Worm (Caenorhabditis elegans): ENCODE data around the gene C29A12.6.

The C29A12.6 gene

ce11 chrV:10867586-10867985 is 20.6 kb downstream of the C29A12.6 start:
- TF ChIP-seq dao-5 (tag; optimal IDR thresholded peaks at IDR 0.05) (no peak), W03F9.2 (tag; optimal IDR thresholded peaks at IDR 0.05) (no peak), him-1 (tag; optimal IDR thresholded peaks at IDR 0.05) (no peak)

ce11 chrV:10870050-10870449 is 23.1 kb downstream of the C29A12.6 start:
- TF ChIP-seq W03F9.2 (tag; optimal IDR thresholded peaks at IDR 0.05) (no peak), him-1 (tag; optimal IDR thresholded peaks at IDR 0.05) (no peak), dao-5 (tag; optimal IDR thresholded peaks at IDR 0.05) (no peak)

DNA sequence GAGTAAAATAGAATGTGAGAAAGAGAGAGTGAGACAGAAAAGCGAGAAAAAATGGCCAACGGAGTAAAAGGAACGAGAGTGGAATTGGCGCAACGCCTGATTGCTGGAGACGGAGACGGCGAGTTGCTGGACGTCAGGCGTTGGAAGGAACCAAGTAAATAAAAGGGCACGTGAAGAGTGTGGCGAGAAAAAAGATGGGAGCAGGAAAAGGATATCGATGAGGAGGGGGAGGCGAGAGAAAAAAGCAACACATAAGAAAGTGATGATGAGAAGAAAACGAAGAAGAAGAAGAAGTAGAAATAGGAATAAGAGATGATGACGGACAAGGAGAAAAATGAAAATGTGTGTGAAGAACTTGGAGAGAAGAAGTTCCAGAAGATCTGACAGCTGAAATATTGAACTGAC is 24.5 kb downstream of the C29A12.6 start:
- TF ChIP-seq him-1 (tag; optimal IDR thresholded peaks at IDR 0.05) (peak; percentile 88), W03F9.2 (tag; optimal IDR thresholded peaks at IDR 0.05) (peak; percentile 25), dao-5 (tag; optimal IDR thresholded peaks at IDR 0.05) (no peak)

DNA sequence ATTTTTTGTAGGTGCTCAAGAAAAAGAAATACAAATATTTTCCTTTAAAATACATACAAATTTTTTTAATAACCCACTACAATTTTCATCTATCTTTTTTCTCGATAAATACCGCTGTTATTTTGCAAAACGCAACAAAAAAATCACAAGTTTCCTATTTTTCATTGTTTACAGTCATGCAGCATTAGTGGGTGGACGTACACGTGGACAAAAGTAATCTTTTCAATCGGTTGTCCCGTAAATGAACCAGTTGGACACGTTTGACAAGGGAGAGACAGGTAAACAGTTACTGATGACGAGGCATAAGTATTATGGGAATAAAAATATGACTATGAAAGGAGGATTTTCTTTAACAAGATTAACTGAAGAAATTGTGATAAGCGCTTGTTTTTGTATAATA is 26.2 kb downstream of the C29A12.6 start:
- no peak for TF ChIP-seq dao-5 (tag; optimal IDR thresholded peaks at IDR 0.05)
- no peak for TF ChIP-seq W03F9.2 (tag; optimal IDR thresholded peaks at IDR 0.05)
- no peak for TF ChIP-seq him-1 (tag; optimal IDR thresholded peaks at IDR 0.05)

ce11 chrV:10874938-10875599 is 28.1 kb downstream of the C29A12.6 start:
- TF ChIP-seq W03F9.2 (tag; optimal IDR thresholded peaks at IDR 0.05): no peak

ce11 chrV:10876512-10876911 is 29.5 kb downstream of the C29A12.6 start:
- TF ChIP-seq dao-5 (tag; optimal IDR thresholded peaks at IDR 0.05) (no peak), W03F9.2 (tag; optimal IDR thresholded peaks at IDR 0.05) (no peak), him-1 (tag; optimal IDR thresholded peaks at IDR 0.05) (no peak)

ce11 chrV:10877808-10878600 is 31.0 kb downstream of the C29A12.6 start:
- TF ChIP-seq dao-5 (tag; optimal IDR thresholded peaks at IDR 0.05) (no peak), W03F9.2 (tag; optimal IDR thresholded peaks at IDR 0.05) (no peak), him-1 (tag; optimal IDR thresholded peaks at IDR 0.05) (no peak)

DNA sequence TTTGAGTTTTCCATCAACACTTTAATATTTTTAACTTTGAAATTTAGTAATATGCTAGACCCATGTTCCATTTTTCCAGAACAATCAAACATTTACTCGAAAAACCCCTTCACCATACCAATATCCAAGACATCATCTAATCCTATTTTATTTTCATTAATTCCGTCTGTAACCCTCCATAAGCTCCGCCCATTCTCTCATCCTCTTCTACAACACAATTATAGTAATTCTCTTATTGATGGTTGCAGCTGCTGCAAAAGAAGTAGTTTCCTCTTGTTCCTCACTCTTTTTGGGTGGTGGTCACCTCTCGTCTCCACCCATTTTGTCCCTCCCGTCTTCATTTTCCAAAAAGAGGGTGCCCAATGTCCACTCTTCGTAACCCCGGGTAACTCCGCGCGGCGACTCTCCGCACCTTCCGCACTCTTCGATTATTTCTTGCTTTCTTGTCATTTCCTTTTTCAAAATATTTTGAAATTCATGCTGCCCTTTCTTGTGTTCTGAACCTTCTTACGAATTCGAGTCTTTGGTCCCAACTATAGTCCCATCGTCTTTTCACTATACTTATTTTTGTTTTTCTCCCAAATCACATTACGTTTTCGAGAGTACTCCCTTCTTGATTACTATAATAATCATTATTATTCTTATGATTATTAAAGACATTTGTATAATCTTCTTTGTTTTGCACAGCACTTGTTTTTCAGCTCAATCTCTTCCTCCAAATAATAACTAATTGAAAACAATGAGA is 33.3 kb downstream of the C29A12.6 start, which contains the start of gene F32D8.1:
Gene F32D8.1, plus strand, starts transcription at position 695 of the 745 bp plus-strand sequence.
- no peak for TF ChIP-seq him-1 (tag; optimal IDR thresholded peaks at IDR 0.05)
- TF ChIP-seq dao-5 (tag; optimal IDR thresholded peaks at IDR 0.05): no peak
- no peak for TF ChIP-seq W03F9.2 (tag; optimal IDR thresholded peaks at IDR 0.05)

ce11 chrV:10883478-10883877 is 36.5 kb downstream of the C29A12.6 start, which contains the start of gene F32D8.2:
F32D8.2 (plus strand) TSS chrV:10883778.
- TF ChIP-seq W03F9.2 (tag; optimal IDR thresholded peaks at IDR 0.05) (no peak), him-1 (tag; optimal IDR thresholded peaks at IDR 0.05) (no peak), dao-5 (tag; optimal IDR thresholded peaks at IDR 0.05) (no peak)

ce11 chrV:10886405-10886887 is 39.5 kb downstream of the C29A12.6 start, which contains the start of gene F32D8.3:
F32D8.3 (plus strand) TSS chrV:10886837.
- TF ChIP-seq him-1 (tag; optimal IDR thresholded peaks at IDR 0.05): no peak
- TF ChIP-seq W03F9.2 (tag; optimal IDR thresholded peaks at IDR 0.05): no peak
- no peak for TF ChIP-seq dao-5 (tag; optimal IDR thresholded peaks at IDR 0.05)

DNA sequence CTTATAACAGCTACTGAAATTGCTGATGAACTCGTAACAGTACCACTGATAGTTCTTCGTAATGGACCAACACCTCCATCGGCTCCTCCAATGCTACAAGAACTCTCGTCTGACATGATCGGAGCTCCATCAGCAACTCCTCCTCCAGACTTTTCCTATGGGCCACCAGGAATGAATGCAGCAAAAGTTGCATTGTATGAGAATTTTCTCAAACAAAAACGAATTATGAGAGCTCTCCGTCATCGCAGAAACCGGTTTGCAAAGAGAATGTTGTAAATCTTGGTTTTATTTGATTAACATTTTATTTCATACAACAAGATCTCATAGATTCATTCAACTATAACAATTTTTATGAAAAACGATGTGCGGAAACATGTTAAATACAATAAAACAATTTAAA is 40.6 kb downstream of the C29A12.6 start:
- no peak for TF ChIP-seq him-1 (tag; optimal IDR thresholded peaks at IDR 0.05)
- TF ChIP-seq W03F9.2 (tag; optimal IDR thresholded peaks at IDR 0.05): no peak
- no peak for TF ChIP-seq dao-5 (tag; optimal IDR thresholded peaks at IDR 0.05)

DNA sequence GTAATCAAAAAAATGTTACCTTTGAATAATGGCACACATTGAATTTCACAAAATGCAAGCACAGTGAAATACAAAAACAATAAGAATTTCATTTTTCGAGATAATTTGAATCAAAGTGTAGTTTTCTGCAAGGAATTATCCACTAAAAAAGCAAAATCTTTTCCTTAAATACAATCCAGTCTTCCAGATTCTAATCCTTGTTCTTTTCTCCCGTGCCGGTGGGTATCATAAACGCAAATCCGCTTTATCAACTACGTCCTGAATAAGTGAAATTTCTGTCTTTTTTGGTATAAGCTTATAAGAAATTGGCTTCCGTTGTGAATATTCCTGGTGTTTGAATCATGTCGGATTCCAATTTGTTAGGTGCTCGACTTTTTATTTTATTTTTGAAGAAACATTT is 41.2 kb downstream of the C29A12.6 start:
- TF ChIP-seq dao-5 (tag; optimal IDR thresholded peaks at IDR 0.05) (no peak), W03F9.2 (tag; optimal IDR thresholded peaks at IDR 0.05) (no peak), him-1 (tag; optimal IDR thresholded peaks at IDR 0.05) (no peak)

DNA sequence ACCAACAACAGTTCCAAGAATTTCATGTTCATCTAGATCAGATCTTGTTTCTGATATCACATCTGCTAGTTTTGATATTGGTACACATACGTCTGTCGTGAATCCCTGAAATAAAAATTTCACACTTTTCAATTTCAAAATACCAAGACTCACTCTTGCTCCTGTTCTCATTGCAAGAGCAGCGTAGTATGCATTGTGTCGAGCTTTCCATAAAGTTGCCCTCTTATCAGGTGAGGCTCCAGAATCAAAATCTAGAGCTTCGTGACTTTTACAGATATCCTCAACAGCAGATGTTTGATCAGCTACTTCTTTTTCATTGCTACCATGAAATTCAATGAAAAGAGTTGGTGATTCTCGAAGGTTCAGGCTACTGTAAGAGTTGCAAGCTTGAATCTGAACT is 42.0 kb downstream of the C29A12.6 start, which contains the start of gene F32D8.11:
Gene F32D8.11, minus strand, starts transcription at position 101 of the 400 bp plus-strand sequence.
- TF ChIP-seq W03F9.2 (tag; optimal IDR thresholded peaks at IDR 0.05) (no peak), dao-5 (tag; optimal IDR thresholded peaks at IDR 0.05) (no peak), him-1 (tag; optimal IDR thresholded peaks at IDR 0.05) (no peak)
